Worm (Caenorhabditis elegans) whole organism, young adult: ENCODE measurements around the gene C04E12.2.

Source experiments
- athp-1 ChIP-seq: sonication (generic microtip); optimal IDR thresholded peaks from 2 replicates; lab custom pipeline; 2017; ENCODE audit warnings: mild to moderate bottlenecking, missing genetic modification characterization, missing compliant biosample characterization
- nfya-1 ChIP-seq: sonication (generic microtip); optimal IDR thresholded peaks from 2 replicates; lab custom pipeline; 2017; ENCODE audit warnings: antibody characterized with exemption, missing compliant biosample characterization, missing genetic modification characterization, borderline replicate concordance; ENCODE audit not compliant: insufficient read depth
- repo-1 ChIP-seq: sonication (generic microtip); optimal IDR thresholded peaks from 2 replicates; lab custom pipeline; 2017; ENCODE audit warnings: mild to moderate bottlenecking, missing genetic modification characterization, missing compliant biosample characterization
- unc-62 ChIP-seq: fragments of 150-350 bp; optimal IDR thresholded peaks from 2 replicates; lab custom pipeline; 2014; ENCODE audit warnings: missing biosample characterization, missing genetic modification reagents, missing genetic modification characterization
- ztf-3 ChIP-seq: fragments of 200-800 bp; sonication (Bioruptor generic); optimal IDR thresholded peaks from 2 replicates; lab custom pipeline; 2018; ENCODE audit warnings: mild to moderate bottlenecking, missing genetic modification characterization, missing compliant biosample characterization

DNA sequence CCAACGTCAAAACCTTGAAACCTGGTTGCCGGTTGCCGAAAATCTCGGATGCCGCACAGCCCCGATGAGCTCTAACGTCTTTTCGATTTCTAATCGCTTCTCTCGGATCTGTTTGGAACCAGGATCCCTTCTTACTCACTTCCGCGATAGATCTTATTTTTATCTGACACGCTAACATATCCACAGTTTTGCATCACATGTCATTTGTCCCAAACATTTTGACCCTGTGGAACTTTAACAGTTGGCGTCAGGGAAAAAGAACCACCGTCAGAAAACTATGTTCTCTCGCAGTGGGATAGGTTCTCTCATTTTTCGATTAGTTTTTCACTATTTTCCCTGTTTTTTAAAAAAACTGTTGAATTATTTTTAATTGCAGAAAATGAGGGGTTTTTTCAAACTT, 30.4 kb downstream of the C04E12.2 start, which contains the start of gene T20D4.11:
- no peak for TF ChIP-seq athp-1
- no peak for TF ChIP-seq repo-1
- no peak for TF ChIP-seq nfya-1
- TF ChIP-seq unc-62 (GFP tag; lab: Kevin White, UChicago) = no peak
- no peak for TF ChIP-seq ztf-3
